Worm (Caenorhabditis elegans) whole organism, early embryonic: ENCODE measurements around the gene srh-192.
"Not testable (repeated sequence)": the region's sequence is repeated elsewhere in the genome, so short reads cannot be mapped to it uniquely, and the experiment has no call there.

ENCODE experiments used
- F13C5.2 ChIP-seq: sonication (generic microtip); optimal IDR thresholded peaks from 2 replicates; lab custom pipeline; 2017; ENCODE audit warnings: mild to moderate bottlenecking, missing genetic modification characterization, inconsistent platforms, missing compliant biosample characterization
- aly-1 ChIP-seq: sonication (generic microtip); optimal IDR thresholded peaks from 2 replicates; lab custom pipeline; 2016; ENCODE audit warnings: missing genetic modification characterization, missing compliant biosample characterization
- ama-1 ChIP-seq: fragments of 150-350 bp; optimal IDR thresholded peaks from 2 replicates; lab custom pipeline; 2014
- flt-1 ChIP-seq: fragments of 200-800 bp; sonication (Bioruptor generic); IDR thresholded peaks from 2 replicates; pipeline ENCODE4 v1.3.6; 2022; ENCODE audit warnings: missing genetic modification characterization, missing compliant biosample characterization
- hmbx-1 ChIP-seq: sonication (generic microtip); optimal IDR thresholded peaks from 2 replicates; lab custom pipeline; 2016; ENCODE audit warnings: mild to moderate bottlenecking, missing genetic modification characterization, missing compliant biosample characterization
- hmg-4 ChIP-seq: fragments of 200-800 bp; sonication (Bioruptor generic); optimal IDR thresholded peaks from 2 replicates; lab custom pipeline; 2018; ENCODE audit warnings: mild to moderate bottlenecking, missing genetic modification characterization, missing compliant biosample characterization
- hnd-1 ChIP-seq: sonication (generic microtip); optimal IDR thresholded peaks from 2 replicates; lab custom pipeline; 2016; ENCODE audit warnings: missing genetic modification characterization, missing compliant biosample characterization
- pes-1 ChIP-seq: fragments of 200-800 bp; sonication (Bioruptor generic); IDR thresholded peaks from 2 replicates; pipeline ENCODE4 v1.3.6; 2022; ENCODE audit warnings: missing genetic modification reagents, missing genetic modification characterization, missing compliant biosample characterization
- scrt-1 ChIP-seq: fragments of 200-800 bp; sonication (Bioruptor generic); IDR thresholded peaks from 2 replicates; pipeline ENCODE4 v1.3.6; 2022; ENCODE audit warnings: missing genetic modification characterization, missing compliant biosample characterization
- sea-1 ChIP-seq: fragments of 200-800 bp; sonication (Bioruptor generic); conservative IDR thresholded peaks from 2 replicates; pipeline ENCODE4 v1.3.6; 2022; ENCODE audit warnings: missing genetic modification characterization, missing compliant biosample characterization
- tbx-37 ChIP-seq: fragments of 200-800 bp; sonication (Bioruptor generic); conservative IDR thresholded peaks from 2 replicates; pipeline ENCODE4 v1.3.6; 2022; ENCODE audit warnings: missing genetic modification reagents, missing genetic modification characterization, missing compliant biosample characterization

The srh-192 gene

DNA sequence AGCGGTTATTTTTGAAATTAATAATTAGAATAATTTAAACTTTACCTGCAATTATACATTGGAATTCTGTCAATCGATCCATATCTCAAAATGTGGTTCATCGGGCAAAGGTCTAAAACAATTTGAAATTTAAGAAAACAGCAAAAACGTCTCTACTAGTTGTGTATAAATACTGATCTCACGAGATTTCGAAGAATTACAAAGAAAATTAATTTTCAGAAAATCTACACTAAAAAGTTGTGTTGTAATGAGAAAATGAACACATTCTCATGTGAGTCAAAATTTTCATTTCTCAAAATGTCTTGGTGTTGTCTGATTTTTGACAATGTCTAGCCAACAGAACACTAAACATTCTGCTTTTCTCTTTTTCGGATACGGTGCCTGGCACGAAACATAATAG is 33.3 kb downstream of the srh-192 start, which contains the start of gene srt-37:
Gene srt-37 (minus strand): TSS at position 101 of the 400 bp plus-strand sequence.
- TF ChIP-seq sea-1 (GFP tag; lab: Robert Waterston, UW); hnd-1; pes-1 (GFP tag; lab: Robert Waterston, UW): not testable (repeated sequence)

DNA sequence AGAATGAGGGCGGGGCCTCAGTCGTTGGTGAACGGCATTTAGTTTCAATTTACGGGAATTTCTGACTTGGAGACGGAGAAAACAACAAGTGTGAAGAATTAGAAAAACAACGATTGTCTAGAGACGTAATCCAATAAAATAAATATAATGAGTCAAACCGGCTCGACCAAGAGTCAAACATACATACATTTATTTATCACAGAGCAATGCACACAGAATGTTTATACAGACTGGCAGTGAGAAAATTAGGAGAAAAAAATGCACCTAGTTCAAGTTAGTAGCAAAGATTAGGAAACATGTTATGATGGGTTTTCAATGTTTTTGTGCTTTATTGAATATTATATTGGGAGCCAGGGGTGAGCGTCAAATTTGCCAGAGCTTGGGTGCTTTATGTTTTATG is 36.2 kb downstream of the srh-192 start, which contains the start of gene srt-20:
Gene srt-20 (minus strand): TSS at position 101 of the 400 bp plus-strand sequence.
- not testable (repeated sequence) for TF ChIP-seq hmg-4 (GFP tag; lab: Kevin White, UChicago); sea-1 (GFP tag; lab: Robert Waterston, UW); F13C5.2 (tag; lab: Kevin White, UChicago)

DNA sequence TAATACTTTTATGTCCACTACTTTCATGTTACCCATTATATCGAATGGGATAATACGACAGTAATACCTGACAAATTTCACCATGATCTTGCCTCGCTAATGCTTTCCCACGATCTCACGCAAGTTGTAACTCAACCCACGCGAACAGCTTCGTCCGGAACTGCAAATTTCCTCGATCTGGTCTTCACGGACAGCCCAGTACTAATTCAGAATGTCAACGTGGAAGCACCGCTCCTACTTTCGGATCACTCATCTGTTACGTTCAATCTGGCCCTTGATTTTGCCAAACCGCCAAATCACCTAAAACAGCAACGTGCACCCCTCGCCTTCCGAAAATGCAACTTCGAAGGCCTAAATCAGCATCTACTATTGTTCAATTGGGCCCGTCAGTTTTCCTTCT is 41.6 kb downstream of the srh-192 start:
- TF ChIP-seq tbx-37 (no peak), flt-1 (GFP tag; lab: Robert Waterston, UW) (no peak), F13C5.2 (tag; lab: Kevin White, UChicago) (no peak)

DNA sequence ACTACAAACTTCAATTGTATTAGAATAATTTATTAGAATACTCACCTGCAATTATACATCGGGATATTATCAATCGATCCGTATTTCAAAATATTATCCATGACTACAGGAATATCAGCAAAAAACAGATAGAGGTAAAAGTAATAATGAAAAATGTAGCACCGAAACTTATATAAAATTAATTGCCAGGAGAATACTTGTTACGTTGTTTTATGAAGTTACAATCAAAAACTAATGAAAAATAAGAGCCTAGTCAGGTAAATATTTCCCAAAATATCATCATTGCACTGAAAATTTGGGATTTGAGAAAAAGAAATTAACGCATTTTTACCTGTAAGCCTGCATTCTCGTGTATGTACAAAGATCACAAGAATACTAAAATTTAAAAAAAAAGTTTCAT is 43.7 kb downstream of the srh-192 start, which contains the start of gene srt-38:
Gene srt-38 (minus strand): TSS at position 101 of the 400 bp plus-strand sequence.
- not testable (repeated sequence) for TF ChIP-seq ama-1 (lab: Kevin White, UChicago); hnd-1; aly-1 (tag; lab: Kevin White, UChicago)

DNA sequence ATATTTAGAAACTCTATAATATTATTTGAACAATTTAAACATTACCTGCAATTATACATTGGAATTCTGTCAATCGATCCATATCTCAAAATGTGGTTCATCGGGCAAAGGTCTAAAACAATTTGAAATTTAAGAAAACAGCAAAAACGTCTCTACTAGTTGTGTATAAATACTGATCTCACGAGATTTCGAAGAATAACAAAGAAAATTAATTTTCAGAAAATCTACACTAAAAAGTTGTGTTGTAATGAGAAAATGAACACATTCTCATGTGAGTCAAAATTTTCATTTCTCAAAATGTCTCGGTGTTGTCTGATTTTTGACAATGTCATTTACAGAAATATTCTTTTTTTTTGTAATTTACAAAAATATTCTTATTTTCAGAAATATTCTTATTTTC is 46.7 kb downstream of the srh-192 start, which contains the start of gene srt-36:
Gene srt-36 (minus strand): TSS at position 101 of the 400 bp plus-strand sequence.
- not testable (repeated sequence) for TF ChIP-seq ama-1 (lab: Kevin White, UChicago); flt-1 (GFP tag; lab: Robert Waterston, UW); hmbx-1 (tag; lab: Kevin White, UChicago)

DNA sequence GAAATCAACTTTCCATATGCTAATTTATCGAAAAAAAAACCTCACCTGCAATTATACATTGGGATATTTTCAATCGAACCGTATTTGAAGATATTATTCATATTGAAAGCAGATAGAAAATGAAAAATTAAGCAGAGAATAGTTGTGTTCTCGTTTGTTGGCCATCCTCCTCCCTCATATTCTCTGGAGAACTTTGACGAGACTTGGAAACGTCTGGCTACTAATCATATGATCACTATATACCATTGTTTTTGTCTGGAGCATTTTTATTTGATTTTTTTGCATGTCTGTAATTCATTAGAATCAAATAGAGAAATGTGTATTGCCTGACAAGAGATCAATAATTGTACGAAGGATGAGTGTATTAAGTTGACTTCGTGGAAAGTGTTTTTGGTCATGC is 50.4 kb downstream of the srh-192 start, which contains the start of gene srt-35:
Gene srt-35 (minus strand): TSS at position 101 of the 400 bp plus-strand sequence.
- no peak for TF ChIP-seq sea-1 (GFP tag; lab: Robert Waterston, UW)
- TF ChIP-seq pes-1 (GFP tag; lab: Robert Waterston, UW): no peak
- TF ChIP-seq flt-1 (GFP tag; lab: Robert Waterston, UW): no peak
- no peak for TF ChIP-seq scrt-1
